Fruit fly (Drosophila melanogaster) ovary, adult (tissue): ENCODE data around the gene sosie.

Experiments used
- CG17801 ChIP-seq: fragments of 200-800 bp; optimal IDR thresholded peaks from 2 replicates; lab custom pipeline; 2019; ENCODE audit warnings: missing biosample characterization, mild to moderate bottlenecking, missing genetic modification characterization, moderate library complexity; ENCODE audit not compliant: partially characterized antibody

The sosie gene

dm6 chr3R:24825548-24825947, 8.2 kb upstream of the sosie start, which contains the start of gene niki:
Gene niki (minus strand): TSS chr3R:24825648.
- TF ChIP-seq CG17801 (GFP tag; lab: Kevin White, UChicago), result no peak

- TF ChIP-seq CG17801 (GFP tag; lab: Kevin White, UChicago), result no peak
Observed at dm6 chr3R:24828234-24828633, 5.5 kb upstream of the sosie start, which contains the start of gene RabX4. Gene RabX4 (minus strand): TSS chr3R:24828409.

- TF ChIP-seq CG17801 (GFP tag; lab: Kevin White, UChicago), result peak; percentile 60
Observed at dm6 chr3R:24829887-24830351, 3.8 kb upstream of the sosie start, which contains the start of the genes Kaz and CG43273. Gene Kaz (minus strand): TSS chr3R:24829959. Gene CG43273 (plus strand): TSS chr3R:24830301.

dm6 chr3R:24841063-24841462, 7.3 kb downstream of the sosie start, which contains the start of gene CG33658:
Gene CG33658 (minus strand): TSS chr3R:24841163.
- no peak for TF ChIP-seq CG17801 (GFP tag; lab: Kevin White, UChicago)

dm6 chr3R:24841635-24842034, 7.9 kb downstream of the sosie start, which contains the start of gene Esp:
Gene Esp (plus strand): TSS chr3R:24841935.
- TF ChIP-seq CG17801 (GFP tag; lab: Kevin White, UChicago), result no peak

dm6 chr3R:24845148-24845547, 11.4 kb downstream of the sosie start:
- TF ChIP-seq CG17801 (GFP tag; lab: Kevin White, UChicago), result no peak

dm6 chr3R:24845952-24846848, 12.4 kb downstream of the sosie start:
- TF ChIP-seq CG17801 (GFP tag; lab: Kevin White, UChicago), result peak; percentile 71

dm6 chr3R:24850420-24850819, 16.7 kb downstream of the sosie start, which contains the start of gene CG7006:
Gene CG7006 (plus strand): TSS chr3R:24850627.
- peak; percentile 74 for TF ChIP-seq CG17801 (GFP tag; lab: Kevin White, UChicago)

dm6 chr3R:24851429-24851828, 17.7 kb downstream of the sosie start, which contains the start of gene Nct:
Gene Nct (plus strand): TSS chr3R:24851601.
- peak; percentile 40 for TF ChIP-seq CG17801 (GFP tag; lab: Kevin White, UChicago)

dm6 chr3R:24856143-24856542, 22.4 kb downstream of the sosie start, which contains the start of gene HDAC11:
Gene HDAC11 (minus strand): TSS chr3R:24856243.
- no peak for TF ChIP-seq CG17801 (GFP tag; lab: Kevin White, UChicago)

dm6 chr3R:24857459-24857858, 23.7 kb downstream of the sosie start, which contains the start of gene CAH4:
Gene CAH4 (minus strand): TSS chr3R:24857559.
- no peak for TF ChIP-seq CG17801 (GFP tag; lab: Kevin White, UChicago)

- TF ChIP-seq CG17801 (GFP tag; lab: Kevin White, UChicago), result no peak
Observed at dm6 chr3R:24859701-24860100, 25.9 kb downstream of the sosie start, which contains the start of gene ppk22. Gene ppk22 (minus strand): TSS chr3R:24859801.

- TF ChIP-seq CG17801 (GFP tag; lab: Kevin White, UChicago), result no peak
Observed at dm6 chr3R:24860316-24860826, 26.6 kb downstream of the sosie start, which contains the start of gene CG13639. Gene CG13639 (minus strand): TSS chr3R:24860366.

dm6 chr3R:24862065-24862464, 28.3 kb downstream of the sosie start, which contains the start of gene CG13640:
Gene CG13640 (minus strand): TSS chr3R:24862165.
- no peak for TF ChIP-seq CG17801 (GFP tag; lab: Kevin White, UChicago)

- no peak for TF ChIP-seq CG17801 (GFP tag; lab: Kevin White, UChicago)
Observed at dm6 chr3R:24862574-24863089, 28.9 kb downstream of the sosie start, which contains the start of gene CG7016. Gene CG7016 (plus strand): TSS chr3R:24862931.
